Worm (Caenorhabditis elegans) whole organism, L3 larva: Measurements from ENCODE around the gene F13A7.11.

ENCODE experiments used
- R02D3.7 ChIP-seq: fragments of 150-350 bp; optimal IDR thresholded peaks from 2 replicates; lab custom pipeline; 2014; ENCODE audit warnings: missing biosample characterization, missing genetic modification characterization
- ZK546.5 ChIP-seq: sonication (generic microtip); optimal IDR thresholded peaks from 2 replicates; lab custom pipeline; 2017; ENCODE audit warnings: missing biosample characterization, missing genetic modification characterization
- aly-2 ChIP-seq: fragments of 150-350 bp; optimal IDR thresholded peaks from 2 replicates; lab custom pipeline; 2014; ENCODE audit warnings: missing biosample characterization, missing genetic modification characterization
- ama-1 ChIP-seq: fragments of 150-350 bp; optimal IDR thresholded peaks from 2 replicates; lab custom pipeline; 2018
- ceh-28 ChIP-seq: fragments of 150-350 bp; optimal IDR thresholded peaks from 2 replicates; lab custom pipeline; 2014; ENCODE audit warnings: missing biosample characterization, missing genetic modification reagents, missing genetic modification characterization
- ceh-82 ChIP-seq: fragments of 150-350 bp; optimal IDR thresholded peaks from 2 replicates; lab custom pipeline; 2014; ENCODE audit warnings: missing biosample characterization, missing genetic modification characterization
- ceh-9 ChIP-seq: sonication (generic microtip); optimal IDR thresholded peaks from 2 replicates; lab custom pipeline; 2018; ENCODE audit warnings: missing biosample characterization, missing genetic modification characterization
- egl-27 ChIP-seq: sonication (generic microtip); optimal IDR thresholded peaks from 4 replicates; lab custom pipeline; 2017; ENCODE audit warnings: missing biosample characterization, missing genetic modification reagents, missing genetic modification characterization
- egl-5 ChIP-seq: fragments of 150-350 bp; optimal IDR thresholded peaks from 2 replicates; lab custom pipeline; 2017; ENCODE audit warnings: missing biosample characterization, missing genetic modification reagents, missing genetic modification characterization, inconsistent platforms
- elt-1 ChIP-seq: fragments of 150-350 bp; optimal IDR thresholded peaks from 2 replicates; lab custom pipeline; 2014; ENCODE audit warnings: missing biosample characterization, missing genetic modification characterization
- elt-2 ChIP-seq: sonication (generic microtip); optimal IDR thresholded peaks from 2 replicates; lab custom pipeline; 2016; ENCODE audit warnings: missing genetic modification reagents, mild to moderate bottlenecking, missing genetic modification characterization, missing compliant biosample characterization
- elt-3 ChIP-seq, 3 experiments: fragments of 150-350 bp in 1 of 3; sonication (generic microtip) in 2 of 3; optimal IDR thresholded peaks; 2 replicates in 2 of 3; 4 replicates in 1 of 3; lab custom pipeline; 2014 to 2017; ENCODE audit warnings: missing biosample characterization in 3 of 3, missing genetic modification characterization in 3 of 3
- fkh-10 ChIP-seq: sonication (generic microtip); optimal IDR thresholded peaks from 2 replicates; lab custom pipeline; 2017; ENCODE audit warnings: missing biosample characterization, missing genetic modification reagents, missing genetic modification characterization
- fkh-2 ChIP-seq: fragments of 150-350 bp; optimal IDR thresholded peaks from 2 replicates; lab custom pipeline; 2014; ENCODE audit warnings: missing biosample characterization, missing genetic modification reagents, missing genetic modification characterization
- fos-1 ChIP-seq: fragments of 150-350 bp; optimal IDR thresholded peaks from 2 replicates; lab custom pipeline; 2014; ENCODE audit warnings: missing biosample characterization, missing genetic modification characterization
- hmg-11 ChIP-seq: sonication (generic microtip); optimal IDR thresholded peaks from 2 replicates; lab custom pipeline; 2016; ENCODE audit warnings: missing genetic modification characterization, missing compliant biosample characterization
- lin-39 ChIP-seq: fragments of 150-350 bp; optimal IDR thresholded peaks from 2 replicates; lab custom pipeline; 2018; ENCODE audit warnings: missing biosample characterization, missing genetic modification reagents, missing genetic modification characterization
- lsy-12 ChIP-seq: sonication (generic microtip); optimal IDR thresholded peaks from 2 replicates; lab custom pipeline; 2016; ENCODE audit warnings: mild to moderate bottlenecking, missing genetic modification characterization, missing compliant biosample characterization
- mdl-1 ChIP-seq: fragments of 150-350 bp; optimal IDR thresholded peaks from 2 replicates; lab custom pipeline; 2014; ENCODE audit warnings: missing biosample characterization, missing genetic modification characterization
- nfya-1 ChIP-seq: sonication (generic microtip); optimal IDR thresholded peaks from 2 replicates; lab custom pipeline; 2017; ENCODE audit warnings: missing genetic modification characterization, mild to moderate bottlenecking, missing compliant biosample characterization, antibody characterized with exemption, moderate library complexity; ENCODE audit not compliant: insufficient read depth
- nhr-12 ChIP-seq: fragments of 150-350 bp; optimal IDR thresholded peaks from 2 replicates; lab custom pipeline; 2014; ENCODE audit warnings: missing biosample characterization, missing genetic modification characterization
- nhr-23 ChIP-seq: fragments of 150-350 bp; optimal IDR thresholded peaks from 2 replicates; lab custom pipeline; 2014; ENCODE audit warnings: missing biosample characterization, missing genetic modification reagents, missing genetic modification characterization
- nhr-237 ChIP-seq: fragments of 150-350 bp; optimal IDR thresholded peaks from 2 replicates; lab custom pipeline; 2014; ENCODE audit warnings: missing biosample characterization, missing genetic modification characterization
- nhr-28 ChIP-seq: fragments of 150-350 bp; optimal IDR thresholded peaks from 2 replicates; lab custom pipeline; 2014; ENCODE audit warnings: missing biosample characterization, missing genetic modification characterization
- nhr-43 ChIP-seq: sonication (generic microtip); optimal IDR thresholded peaks from 2 replicates; lab custom pipeline; 2016; ENCODE audit warnings: mild to moderate bottlenecking, missing genetic modification characterization, missing compliant biosample characterization; ENCODE audit not compliant: poor library complexity, severe bottlenecking
- nhr-67 ChIP-seq: fragments of 150-350 bp; optimal IDR thresholded peaks from 2 replicates; lab custom pipeline; 2014; ENCODE audit warnings: missing biosample characterization, missing genetic modification characterization
- nhr-76 ChIP-seq: fragments of 150-350 bp; sonication (generic microtip); optimal IDR thresholded peaks from 5 replicates; lab custom pipeline; 2014; ENCODE audit warnings: missing biosample characterization, missing genetic modification characterization
- nhr-77 ChIP-seq: fragments of 150-350 bp; optimal IDR thresholded peaks from 2 replicates; lab custom pipeline; 2014; ENCODE audit warnings: missing biosample characterization, missing genetic modification characterization
- pha-4 ChIP-seq: fragments of 150-350 bp; optimal IDR thresholded peaks from 2 replicates; lab custom pipeline; 2014; ENCODE audit warnings: missing biosample characterization, missing genetic modification reagents, missing genetic modification characterization
- pqm-1 ChIP-seq: fragments of 150-350 bp; optimal IDR thresholded peaks from 2 replicates; lab custom pipeline; 2017; ENCODE audit warnings: missing biosample characterization, missing genetic modification characterization, inconsistent platforms
- skn-1 ChIP-seq: fragments of 150-350 bp; optimal IDR thresholded peaks from 2 replicates; lab custom pipeline; 2014; ENCODE audit warnings: missing biosample characterization, missing genetic modification characterization
- snpc-4 ChIP-seq: fragments of 150-350 bp; optimal IDR thresholded peaks from 2 replicates; lab custom pipeline; 2014; ENCODE audit warnings: missing biosample characterization, missing genetic modification characterization
- tbx-2 ChIP-seq: sonication (generic microtip); optimal IDR thresholded peaks from 2 replicates; lab custom pipeline; 2016; ENCODE audit warnings: mild to moderate bottlenecking, missing genetic modification characterization, missing compliant biosample characterization
- unc-39 ChIP-seq: sonication (generic microtip); optimal IDR thresholded peaks from 4 replicates; lab custom pipeline; 2017; ENCODE audit warnings: missing biosample characterization, missing genetic modification characterization
- unc-62 ChIP-seq: fragments of 150-350 bp; sonication (generic microtip); optimal IDR thresholded peaks from 4 replicates; lab custom pipeline; 2014; ENCODE audit warnings: missing biosample characterization, missing genetic modification reagents, missing genetic modification characterization
- zag-1 ChIP-seq: fragments of 150-350 bp; optimal IDR thresholded peaks from 2 replicates; lab custom pipeline; 2014; ENCODE audit warnings: missing biosample characterization, missing genetic modification characterization
- ztf-4 ChIP-seq: fragments of 150-350 bp; optimal IDR thresholded peaks from 2 replicates; lab custom pipeline; 2014; ENCODE audit warnings: missing biosample characterization, missing genetic modification characterization

F13A7.11 gene

ce11 chrV:16433471-16433870, 38.4 kb upstream of the F13A7.11 start, which contains the start of gene clec-234:
Gene clec-234, minus strand, starts transcription at chrV:16433571.
- no peak for TF ChIP-seq ztf-4
- TF ChIP-seq R02D3.7 (tag; lab: Kevin White, UChicago): no peak
- no peak for TF ChIP-seq ceh-82
- no peak for TF ChIP-seq nhr-43
- no peak for TF ChIP-seq fkh-10 (GFP tag; lab: Kevin White, UChicago)
- TF ChIP-seq snpc-4: no peak
- TF ChIP-seq ZK546.5 (tag; lab: Kevin White, UChicago): no peak
- no peak for TF ChIP-seq hmg-11 (tag; lab: Kevin White, UChicago)
- TF ChIP-seq skn-1: no peak

- no peak for TF ChIP-seq fos-1 (tag; lab: Kevin White, UChicago)
Measured at ce11 chrV:16429940-16430339, 34.8 kb upstream of the F13A7.11 start, which contains the start of gene str-73. Gene str-73, plus strand, starts transcription at chrV:16430240.

ce11 chrV:16429503-16429902, 34.4 kb upstream of the F13A7.11 start, which contains the start of gene F26D2.10:
Gene F26D2.10, minus strand, starts transcription at chrV:16429603.
- TF ChIP-seq mdl-1 (tag; lab: Kevin White, UChicago) (no peak), ceh-9 (tag; lab: Kevin White, UChicago) (no peak), nhr-67 (tag; lab: Kevin White, UChicago) (no peak), unc-62 (GFP tag; lab: Kevin White, UChicago) (no peak), zag-1 (tag; lab: Kevin White, UChicago) (no peak), nhr-28 (tag; lab: Kevin White, UChicago) (no peak), R02D3.7 (tag; lab: Kevin White, UChicago) (no peak), ama-1 (lab: Kevin White, UChicago) (no peak), unc-39 (no peak), egl-27 (no peak), snpc-4 (no peak), elt-3 (tag; optimal IDR thresholded peaks at IDR 0.05; lab: Kevin White, UChicago) (no peak), nhr-76 (tag; lab: Kevin White, UChicago) (no peak)

ce11 chrV:16424428-16424827, 29.3 kb upstream of the F13A7.11 start, which contains the start of gene srw-29:
Gene srw-29, minus strand, starts transcription at chrV:16424528.
- TF ChIP-seq elt-1: no peak
- no peak for TF ChIP-seq tbx-2
- TF ChIP-seq nhr-12 (tag; lab: Kevin White, UChicago): no peak
- no peak for TF ChIP-seq lsy-12 (tag; lab: Kevin White, UChicago)
- TF ChIP-seq unc-62 (GFP tag; lab: Kevin White, UChicago): no peak
- no peak for TF ChIP-seq nhr-23 (tag; lab: Kevin White, UChicago)
- TF ChIP-seq nhr-77: no peak
- no peak for TF ChIP-seq nhr-43
- no peak for TF ChIP-seq hmg-11 (tag; lab: Kevin White, UChicago)
- no peak for TF ChIP-seq snpc-4
- no peak for TF ChIP-seq mdl-1 (tag; lab: Kevin White, UChicago)
- no peak for TF ChIP-seq nhr-76 (tag; lab: Kevin White, UChicago)
- TF ChIP-seq elt-2: no peak
- TF ChIP-seq egl-5 (tag; lab: Kevin White, UChicago): no peak
- no peak for TF ChIP-seq ceh-82
- TF ChIP-seq ztf-4: no peak
- no peak for TF ChIP-seq ceh-28 (tag; lab: Kevin White, UChicago)

ce11 chrV:16420696-16421095, 25.6 kb upstream of the F13A7.11 start, which contains the start of gene srw-48:
Gene srw-48, plus strand, starts transcription at chrV:16420996.
- TF ChIP-seq lin-39 (tag; lab: Kevin White, UChicago) (no peak), pqm-1 (no peak), unc-62 (GFP tag; lab: Kevin White, UChicago) (no peak), egl-27 (no peak), ceh-28 (tag; lab: Kevin White, UChicago) (no peak)

ce11 chrV:16419769-16420168, 24.7 kb upstream of the F13A7.11 start, which contains the start of gene F26D2.16:
Gene F26D2.16, minus strand, starts transcription at chrV:16419869.
- no peak for TF ChIP-seq nfya-1 (tag; lab: Kevin White, UChicago)
- TF ChIP-seq ceh-9 (tag; lab: Kevin White, UChicago): no peak
- no peak for TF ChIP-seq nhr-237 (tag; lab: Kevin White, UChicago)
- TF ChIP-seq lin-39 (tag; lab: Kevin White, UChicago): no peak
- TF ChIP-seq unc-39: no peak
- TF ChIP-seq nhr-12 (tag; lab: Kevin White, UChicago): no peak
- TF ChIP-seq tbx-2: no peak
- no peak for TF ChIP-seq pha-4 (tag; lab: Kevin White, UChicago)
- no peak for TF ChIP-seq nhr-77
- TF ChIP-seq hmg-11 (tag; lab: Kevin White, UChicago): no peak
- no peak for TF ChIP-seq pqm-1
- TF ChIP-seq ZK546.5 (tag; lab: Kevin White, UChicago): no peak
- TF ChIP-seq egl-27: no peak
- no peak for TF ChIP-seq nhr-43
- no peak for TF ChIP-seq nhr-23 (tag; lab: Kevin White, UChicago)
- TF ChIP-seq fkh-2 (tag; lab: Kevin White, UChicago): no peak
- no peak for TF ChIP-seq aly-2
- TF ChIP-seq, all 47 proteins: peak for 0
